Fruit fly (Drosophila melanogaster): ENCODE data around the gene ey.

Gene ey

dm6 chr4:663055-663670, 34.3 kb upstream of the ey start, which contains the start of the genes CG46466 and Slip1 (continued):
- TF ChIP-seq CG1233 (GFP tag; optimal IDR thresholded peaks at IDR 0.05) (no peak), CG10366 (GFP tag; IDR thresholded peaks at IDR 0.05) (no peak), dmrt11E (tag; optimal IDR thresholded peaks at IDR 0.05) (peak; percentile 26), Mrtf (GFP tag; IDR thresholded peaks at IDR 0.05) (no peak), onecut (GFP tag; IDR thresholded peaks at IDR 0.05) (no peak), pum (GFP tag; optimal IDR thresholded peaks at IDR 0.05) (no peak), fd3F (GFP tag; optimal IDR thresholded peaks at IDR 0.05) (no peak), CG5953 (GFP tag; IDR thresholded peaks at IDR 0.05) (no peak), CG2678 (tag; optimal IDR thresholded peaks at IDR 0.05) (no peak), croc (GFP tag; conservative IDR thresholded peaks at IDR 0.05) (no peak), CG8388 (GFP tag; optimal IDR thresholded peaks at IDR 0.05) (no peak), odd (GFP tag; optimal IDR thresholded peaks at IDR 0.05) (no peak), CG3995 (GFP tag; optimal IDR thresholded peaks at IDR 0.05) (peak; percentile 37), CG15696 (tag; optimal IDR thresholded peaks at IDR 0.05) (no peak), CG33557 (GFP tag; optimal IDR thresholded peaks at IDR 0.05) (peak; percentile 29), sd (tag; optimal IDR thresholded peaks at IDR 0.05) (no peak), Oaz (GFP tag; IDR thresholded peaks at IDR 0.05) (no peak), CG11696 (GFP tag; IDR thresholded peaks at IDR 0.05) (no peak), sens (GFP tag) (peak; percentile 65), yki (optimal IDR thresholded peaks at IDR 0.05) (no peak), CG4820 (GFP tag; optimal IDR thresholded peaks at IDR 0.05) (peak; percentile 37), Hr39 (optimal IDR thresholded peaks at IDR 0.05) (no peak), Dfd (GFP tag; optimal IDR thresholded peaks at IDR 0.05) (peak in 1 of 2 experiments; percentile 75), Mad (GFP tag; optimal IDR thresholded peaks at IDR 0.05) (no peak), HmgZ (tag; optimal IDR thresholded peaks at IDR 0.05) (peak; percentile 25), CG2202 (tag; optimal IDR thresholded peaks at IDR 0.05) (no peak), CG14965 (GFP tag; optimal IDR thresholded peaks at IDR 0.05; ENCODE audit: borderline replicate concordance) (no peak), CG8478 (optimal IDR thresholded peaks at IDR 0.05) (no peak), CG3726 (GFP tag; IDR thresholded peaks at IDR 0.05) (no peak), TFAM (GFP tag; optimal IDR thresholded peaks at IDR 0.05) (no peak), chinmo (GFP tag; IDR thresholded peaks at IDR 0.05; ENCODE audit: partially characterized antibody) (no peak), crc (GFP tag; optimal IDR thresholded peaks at IDR 0.05) (no peak), dm (GFP tag; optimal IDR thresholded peaks at IDR 0.05) (no peak), HLH4C (GFP tag; IDR thresholded peaks at IDR 0.05; ENCODE audit: partially characterized antibody) (no peak), ewg (GFP tag; optimal IDR thresholded peaks at IDR 0.05) (no peak), BEAF-32 (GFP tag; optimal IDR thresholded peaks at IDR 0.05) (peak; percentile 73), CG10543 (GFP tag; optimal IDR thresholded peaks at IDR 0.05) (no peak), CG12071 (GFP tag; optimal IDR thresholded peaks at IDR 0.05) (no peak), CG13424 (tag; optimal IDR thresholded peaks at IDR 0.05) (peak; percentile 33), CG2875 (GFP tag; optimal IDR thresholded peaks at IDR 0.05) (no peak), CG4854 (GFP tag; optimal IDR thresholded peaks at IDR 0.05) (no peak), Ets65A (GFP tag) (no peak), emc (GFP tag; optimal IDR thresholded peaks at IDR 0.05) (no peak), jumu (GFP tag; optimal IDR thresholded peaks at IDR 0.05) (no peak), sob (GFP tag; IDR thresholded peaks at IDR 0.05) (no peak), CG1647 (GFP tag; optimal IDR thresholded peaks at IDR 0.05) (no peak), CG16779 (GFP tag; IDR thresholded peaks at IDR 0.05) (no peak), CG32532 (GFP tag; IDR thresholded peaks at IDR 0.05) (no peak; the same call in 1 of the 2 replicates), esg (GFP tag; conservative IDR thresholded peaks at IDR 0.05) (no peak), sr (GFP tag; IDR thresholded peaks at IDR 0.05) (no peak), Hr3 (GFP tag; optimal IDR thresholded peaks at IDR 0.05) (peak; percentile 8), Eip74EF (GFP tag; optimal IDR thresholded peaks at IDR 0.05) (peak in 1 of 2 experiments; percentile 62)
